Fruit fly (Drosophila melanogaster) whole organism, embryonic: Measurements from ENCODE around the gene scrib.
A peak's percentile ranks its signal among the peaks of the same experiment; 100 is the strongest.

Experiments
- B-H1 ChIP-seq: fragments of 200-800 bp; sonication (Bioruptor generic); IDR thresholded peaks from 3 replicates; pipeline ENCODE4 v1.3.6; 2022; ENCODE audit warnings: missing biosample characterization, missing genetic modification characterization
- B-H2 ChIP-seq: fragments of 200-800 bp; sonication (Bioruptor generic); optimal IDR thresholded peaks from 2 replicates; lab custom pipeline; 2018; ENCODE audit warnings: missing biosample characterization, mild to moderate bottlenecking, missing genetic modification characterization
- CG10565 ChIP-seq: fragments of 200-800 bp; sonication (Bioruptor generic); optimal IDR thresholded peaks from 3 replicates; lab custom pipeline; 2016; ENCODE audit warnings: missing biosample characterization, mild to moderate bottlenecking, missing genetic modification characterization
- CG11504 ChIP-seq: fragments of 200-800 bp; sonication (Bioruptor generic); optimal IDR thresholded peaks from 3 replicates; lab custom pipeline; 2019; ENCODE audit warnings: missing biosample characterization, mild to moderate bottlenecking, missing genetic modification characterization, moderate library complexity
- CG12104 ChIP-seq: fragments of 200-800 bp; sonication (Bioruptor generic); optimal IDR thresholded peaks from 3 replicates; lab custom pipeline; 2016; ENCODE audit warnings: missing biosample characterization, missing genetic modification characterization
- CG12391 ChIP-seq: fragments of 200-800 bp; sonication (Bioruptor generic); optimal IDR thresholded peaks from 3 replicates; lab custom pipeline; 2018; ENCODE audit warnings: missing biosample characterization, mild to moderate bottlenecking, missing genetic modification characterization, moderate library complexity
- CG13123 ChIP-seq: fragments of 200-800 bp; sonication (Bioruptor generic); optimal IDR thresholded peaks from 2 replicates; lab custom pipeline; 2016; ENCODE audit warnings: missing biosample characterization, missing genetic modification characterization
- CG14050 ChIP-seq: fragments of 200-800 bp; sonication (Bioruptor generic); IDR thresholded peaks from 3 replicates; pipeline ENCODE4 v1.3.6; 2022; ENCODE audit warnings: missing biosample characterization, missing genetic modification characterization
- CG14667 ChIP-seq: fragments of 200-800 bp; sonication (Bioruptor generic); IDR thresholded peaks from 2 replicates; pipeline ENCODE4 v1.3.6; 2022; ENCODE audit warnings: missing biosample characterization, missing genetic modification characterization
- CG14710 ChIP-seq: fragments of 200-800 bp; sonication (Bioruptor generic); optimal IDR thresholded peaks from 3 replicates; lab custom pipeline; 2019; ENCODE audit warnings: missing biosample characterization, mild to moderate bottlenecking, missing genetic modification characterization, moderate library complexity
- CG17186 ChIP-seq: fragments of 200-800 bp; sonication (Bioruptor generic); optimal IDR thresholded peaks from 3 replicates; lab custom pipeline; 2017; ENCODE audit warnings: missing biosample characterization, missing genetic modification reagents, missing genetic modification characterization
- CG18262 ChIP-seq: fragments of 200-800 bp; optimal IDR thresholded peaks from 3 replicates; lab custom pipeline; 2019; ENCODE audit warnings: missing biosample characterization, mild to moderate bottlenecking, missing genetic modification characterization, moderate library complexity
- CG18599 ChIP-seq: fragments of 200-800 bp; sonication (Bioruptor generic); optimal IDR thresholded peaks from 3 replicates; lab custom pipeline; 2017; ENCODE audit warnings: missing biosample characterization, missing genetic modification characterization, mild to moderate bottlenecking, moderate library complexity, missing genetic modification reagents
- CG18764 ChIP-seq: fragments of 200-800 bp; sonication (Bioruptor generic); optimal IDR thresholded peaks from 3 replicates; lab custom pipeline; 2016; ENCODE audit warnings: missing biosample characterization, missing genetic modification characterization
- CG30020 ChIP-seq: fragments of 200-800 bp; optimal IDR thresholded peaks from 2 replicates; lab custom pipeline; 2019; ENCODE audit warnings: missing biosample characterization, mild to moderate bottlenecking, missing genetic modification characterization, moderate library complexity
- CG31224 ChIP-seq: fragments of 200-800 bp; sonication (Bioruptor generic); IDR thresholded peaks from 2 replicates; pipeline ENCODE4 v1.3.6; 2022; ENCODE audit warnings: missing biosample characterization, missing genetic modification characterization
- CG31441 ChIP-seq: fragments of 200-800 bp; sonication (Bioruptor generic); IDR thresholded peaks from 2 replicates; pipeline ENCODE4 v1.3.6; 2022; ENCODE audit warnings: missing biosample characterization, missing genetic modification characterization
- CG3847 ChIP-seq: fragments of 200-800 bp; sonication (Bioruptor generic); IDR thresholded peaks from 2 replicates; pipeline ENCODE4 v1.3.6; 2022; ENCODE audit warnings: missing biosample characterization, missing genetic modification characterization
- CG4328 ChIP-seq: fragments of 200-800 bp; sonication (Bioruptor generic); optimal IDR thresholded peaks from 3 replicates; lab custom pipeline; 2017; ENCODE audit warnings: missing biosample characterization, missing genetic modification reagents, missing genetic modification characterization
- CG4854 ChIP-seq: fragments of 200-800 bp; sonication (Bioruptor generic); optimal IDR thresholded peaks from 2 replicates; lab custom pipeline; 2016; ENCODE audit warnings: missing biosample characterization, missing genetic modification characterization, inconsistent platforms
- CG6654 ChIP-seq: fragments of 200-800 bp; sonication (Bioruptor generic); optimal IDR thresholded peaks from 2 replicates; lab custom pipeline; 2017; ENCODE audit warnings: missing biosample characterization, mild to moderate bottlenecking, missing genetic modification characterization
- CG7745 ChIP-seq: fragments of 200-800 bp; sonication (Bioruptor generic); optimal IDR thresholded peaks from 2 replicates; lab custom pipeline; 2018; ENCODE audit warnings: missing biosample characterization, mild to moderate bottlenecking, missing genetic modification characterization, moderate library complexity
- CG7928 ChIP-seq: fragments of 200-800 bp; sonication (Bioruptor generic); optimal IDR thresholded peaks from 2 replicates; lab custom pipeline; 2017; ENCODE audit warnings: missing biosample characterization, mild to moderate bottlenecking, missing genetic modification characterization
- CG8281 ChIP-seq: fragments of 200-800 bp; sonication (Bioruptor generic); optimal IDR thresholded peaks from 2 replicates; lab custom pipeline; 2018; ENCODE audit warnings: missing biosample characterization, mild to moderate bottlenecking, missing genetic modification characterization, moderate library complexity
- Chrac-16 ChIP-seq: fragments of 200-800 bp; sonication (Bioruptor generic); optimal IDR thresholded peaks from 3 replicates; lab custom pipeline; 2016; ENCODE audit warnings: missing biosample characterization, missing genetic modification characterization
- HLH3B ChIP-seq: fragments of 200-800 bp; sonication (Bioruptor generic); IDR thresholded peaks from 2 replicates; pipeline ENCODE4 v1.3.6; 2022; ENCODE audit warnings: missing biosample characterization, missing genetic modification characterization
- Pdp1 ChIP-seq, 2 experiments: fragments of 200-800 bp; sonication (Bioruptor generic); optimal IDR thresholded peaks; 3 replicates each; lab custom pipeline; 2016; ENCODE audit warnings: missing biosample characterization in 2 of 2, missing genetic modification characterization in 2 of 2, mild to moderate bottlenecking in 1 of 2, moderate library complexity in 1 of 2
- Usf ChIP-seq: fragments of 200-800 bp; sonication (Bioruptor generic); optimal IDR thresholded peaks from 2 replicates; lab custom pipeline; 2017; ENCODE audit warnings: missing genotype, missing biosample characterization, missing genetic modification characterization
- abd-A ChIP-seq: fragments of 200-800 bp; sonication (Bioruptor generic); optimal IDR thresholded peaks from 3 replicates; lab custom pipeline; 2019; ENCODE audit warnings: missing biosample characterization, mild to moderate bottlenecking, missing genetic modification characterization, moderate library complexity
- ash1 ChIP-seq: fragments of 200-800 bp; sonication (Bioruptor generic); optimal IDR thresholded peaks from 2 replicates; lab custom pipeline; 2018; ENCODE audit warnings: missing biosample characterization, mild to moderate bottlenecking, missing genetic modification characterization
- bsh ChIP-seq, 2 experiments: fragments of 200-800 bp; sonication (Bioruptor generic); optimal IDR thresholded peaks; 2 replicates each; lab custom pipeline; 2017 to 2018; ENCODE audit warnings: mild to moderate bottlenecking in 2 of 2, missing biosample characterization in 2 of 2, missing genetic modification characterization in 2 of 2, moderate library complexity in 1 of 2
- caup ChIP-seq: fragments of 200-800 bp; sonication (Bioruptor generic); optimal IDR thresholded peaks from 3 replicates; lab custom pipeline; 2017; ENCODE audit warnings: missing biosample characterization, mild to moderate bottlenecking, missing genetic modification characterization, moderate library complexity; ENCODE audit not compliant: severe bottlenecking
- crol ChIP-seq: fragments of 200-800 bp; sonication (Bioruptor generic); IDR thresholded peaks from 2 replicates; pipeline ENCODE4 v1.3.6; 2022; ENCODE audit warnings: missing biosample characterization, missing genetic modification characterization
- dmrt11E ChIP-seq: fragments of 200-800 bp; sonication (Bioruptor generic); optimal IDR thresholded peaks from 3 replicates; lab custom pipeline; 2018; ENCODE audit warnings: missing biosample characterization, mild to moderate bottlenecking, missing genetic modification characterization, moderate library complexity
- esg ChIP-seq: fragments of 200-800 bp; sonication (Bioruptor generic); conservative IDR thresholded peaks from 2 replicates; pipeline ENCODE4 v1.3.6; 2022; ENCODE audit warnings: missing biosample characterization, missing genetic modification characterization
- ham ChIP-seq: fragments of 200-800 bp; sonication (Bioruptor generic); IDR thresholded peaks from 2 replicates; pipeline ENCODE4 v1.3.6; 2022; ENCODE audit warnings: missing biosample characterization, missing genetic modification characterization
- lov ChIP-seq, 2 experiments: fragments of 200-800 bp in 1 of 2; fragments of >200 bp in 1 of 2; sonication (Bioruptor generic) in 1 of 2; IDR thresholded peaks in 1 of 2; optimal IDR thresholded peaks in 1 of 2; 2 replicates in 1 of 2; 3 replicates in 1 of 2; pipeline versions ENCODE4 v1.3.6 to Lab custom; 2017 to 2022; ENCODE audit warnings: missing biosample characterization in 1 of 2, missing genetic modification characterization in 1 of 2
- luna ChIP-seq: fragments of 200-800 bp; sonication (Bioruptor generic); optimal IDR thresholded peaks from 2 replicates; lab custom pipeline; 2016; ENCODE audit warnings: missing biosample characterization, missing genetic modification characterization
- pita ChIP-seq: fragments of 200-800 bp; sonication (Bioruptor generic); optimal IDR thresholded peaks from 2 replicates; lab custom pipeline; 2017; ENCODE audit warnings: missing biosample characterization, mild to moderate bottlenecking, missing genetic modification characterization
- salm ChIP-seq: fragments of 200-800 bp; sonication (Bioruptor generic); optimal IDR thresholded peaks from 2 replicates; lab custom pipeline; 2018; ENCODE audit warnings: missing biosample characterization, mild to moderate bottlenecking, missing genetic modification characterization
- sens ChIP-seq: fragments of 200-800 bp; sonication (Bioruptor generic); peaks from one replicate; lab custom pipeline; 2016; ENCODE audit warnings: missing biosample characterization, missing genetic modification characterization
- slp2 ChIP-seq: fragments of 200-800 bp; sonication (Bioruptor generic); optimal IDR thresholded peaks from 2 replicates; lab custom pipeline; 2016; ENCODE audit warnings: missing biosample characterization, missing genetic modification characterization
- stwl ChIP-seq: fragments of 200-800 bp; sonication (Bioruptor generic); optimal IDR thresholded peaks from 3 replicates; lab custom pipeline; 2018; ENCODE audit warnings: missing biosample characterization, mild to moderate bottlenecking, missing genetic modification characterization, moderate library complexity
- tio ChIP-seq: fragments of 200-800 bp; sonication (Bioruptor generic); optimal IDR thresholded peaks from 2 replicates; lab custom pipeline; 2017; ENCODE audit warnings: missing biosample characterization, missing genetic modification characterization, inconsistent platforms
- trem ChIP-seq: fragments of 200-800 bp; optimal IDR thresholded peaks from 3 replicates; lab custom pipeline; 2019; ENCODE audit warnings: missing biosample characterization, mild to moderate bottlenecking, missing genetic modification characterization, moderate library complexity
- unc-4 ChIP-seq: fragments of 200-800 bp; sonication (Bioruptor generic); IDR thresholded peaks from 2 replicates; pipeline ENCODE4 v1.3.6; 2022; ENCODE audit warnings: missing biosample characterization, missing genetic modification characterization; ENCODE audit not compliant: partially characterized antibody
- zen2 ChIP-seq: fragments of 200-800 bp; sonication (Bioruptor generic); IDR thresholded peaks from 3 replicates; pipeline ENCODE4 v1.3.6; 2022; ENCODE audit warnings: missing biosample characterization, missing genetic modification characterization; ENCODE audit not compliant: partially characterized antibody

The scrib gene

DNA sequence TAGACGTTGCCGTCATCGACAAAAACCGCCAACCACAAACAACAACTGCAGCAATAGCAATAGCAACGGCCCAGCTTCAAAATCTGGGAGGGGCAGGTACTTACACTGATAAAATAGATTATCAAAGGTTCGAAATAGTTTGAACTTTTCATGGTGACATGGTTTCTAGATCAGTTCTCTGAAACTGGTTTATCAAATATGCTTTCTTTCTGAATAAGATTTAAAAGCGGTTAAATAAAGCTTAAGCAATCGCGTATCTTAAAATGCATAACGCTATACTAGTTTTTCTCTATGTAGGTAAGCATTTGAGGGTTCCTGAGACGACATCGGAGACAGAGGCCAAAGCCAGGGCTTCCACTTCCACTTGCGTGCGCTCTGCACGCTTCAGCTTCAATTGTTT, 35.8 kb upstream of the scrib start (continued):
- TF ChIP-seq zen2 (GFP tag; lab: Robert Waterston, UW) (no peak), CG31441 (GFP tag; lab: Robert Waterston, UW) (no peak), CG11504 (tag; lab: Kevin White, UChicago) (peak; percentile 19), CG14050 (no peak), CG7928 (GFP tag; lab: Kevin White, UChicago) (no peak), bsh (GFP tag; optimal IDR thresholded peaks at IDR 0.05; lab: Kevin White, UChicago) (peak in 1 of 2 experiments; percentile 27), Chrac-16 (no peak), tio (no peak), sens (peak; percentile 45), CG14667 (GFP tag; lab: Robert Waterston, UW) (no peak)

DNA sequence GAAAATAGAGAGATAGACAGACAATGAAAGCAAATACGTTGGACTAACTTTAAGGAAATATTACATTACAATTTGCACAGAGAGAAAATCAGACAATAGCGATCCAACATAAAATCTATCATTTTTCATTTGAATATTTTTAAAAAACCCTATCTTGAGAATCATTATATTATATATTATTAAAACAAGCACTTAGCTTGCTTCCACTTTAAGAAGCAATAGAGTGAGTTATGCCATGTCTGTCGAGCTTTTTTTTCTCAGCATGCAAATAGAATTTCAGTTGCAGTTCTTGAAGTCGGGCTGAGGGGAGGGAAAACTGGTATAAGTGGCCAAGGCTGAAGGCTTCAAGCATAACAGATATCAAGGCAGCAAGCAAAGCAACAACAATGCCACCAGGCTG, 34.1 kb upstream of the scrib start:
- TF ChIP-seq HLH3B (GFP tag; lab: Robert Waterston, UW) (no peak), CG18599 (GFP tag; lab: Kevin White, UChicago) (no peak), CG18764 (GFP tag; lab: Kevin White, UChicago) (no peak), bsh (GFP tag; optimal IDR thresholded peaks at IDR 0.05; lab: Kevin White, UChicago) (peak in 1 of 2 experiments; percentile 46), CG7745 (no peak), CG30020 (no peak)

DNA sequence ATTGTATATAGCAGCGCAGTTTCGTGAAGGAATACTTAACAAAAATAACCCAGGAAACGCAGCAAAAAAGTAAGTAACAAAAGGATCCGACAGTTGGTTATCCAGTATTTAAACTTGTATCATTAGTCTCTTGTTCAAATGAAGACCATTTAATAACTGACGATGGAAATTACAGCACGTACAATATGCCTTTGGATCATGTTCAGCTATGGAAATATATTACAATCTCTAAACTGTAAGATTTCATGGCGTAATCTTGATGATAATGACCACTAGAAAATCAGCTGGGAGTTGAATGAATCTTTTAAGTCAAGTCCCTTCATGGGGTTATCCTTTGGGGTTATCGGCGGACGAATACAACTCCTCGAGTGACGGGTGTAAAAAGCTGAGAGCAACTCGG, 33.2 kb upstream of the scrib start:
- TF ChIP-seq CG10565 (no peak), trem (tag; lab: Kevin White, UChicago) (no peak), CG3847 (GFP tag; lab: Robert Waterston, UW) (no peak), CG18262 (tag; lab: Kevin White, UChicago) (no peak), salm (no peak), CG31224 (GFP tag; lab: Robert Waterston, UW) (no peak), stwl (tag; lab: Kevin White, UChicago) (no peak), CG6654 (GFP tag; lab: Kevin White, UChicago) (no peak), luna (GFP tag; lab: Kevin White, UChicago) (no peak), dmrt11E (tag; lab: Kevin White, UChicago) (no peak)

DNA sequence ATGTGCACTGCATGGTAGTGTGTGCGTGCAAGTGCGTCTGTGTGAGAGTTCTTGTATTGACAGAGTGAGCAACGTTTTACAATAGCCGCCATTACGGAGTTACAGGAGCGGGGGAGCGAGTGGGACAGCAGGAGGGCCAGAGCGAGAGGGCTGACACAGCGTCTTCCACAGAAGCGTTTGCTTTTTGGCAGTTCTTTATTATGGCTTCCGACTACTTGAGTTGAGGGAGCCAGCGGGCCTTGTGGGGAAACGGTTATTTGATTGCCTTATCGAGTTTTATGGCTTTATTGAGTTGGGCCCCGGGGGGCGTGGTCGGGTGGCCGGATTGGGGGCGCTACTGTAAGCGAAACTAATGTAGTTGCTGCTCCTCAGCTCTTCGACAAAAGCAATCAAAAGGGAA, 32.8 kb upstream of the scrib start:
- no peak for TF ChIP-seq CG17186 (GFP tag; lab: Kevin White, UChicago)
- no peak for TF ChIP-seq CG14710 (tag; lab: Kevin White, UChicago)
- no peak for TF ChIP-seq ham (GFP tag; lab: Robert Waterston, UW)
- no peak for TF ChIP-seq ash1 (GFP tag; lab: Kevin White, UChicago)
- no peak for TF ChIP-seq CG4854 (GFP tag; lab: Kevin White, UChicago)
- TF ChIP-seq esg = no peak
- TF ChIP-seq CG4328 (GFP tag; lab: Kevin White, UChicago) = no peak
- peak; percentile 57 for TF ChIP-seq crol (GFP tag; lab: Robert Waterston, UW)
- TF ChIP-seq pita (GFP tag; lab: Kevin White, UChicago) = no peak
- no peak for TF ChIP-seq lov (optimal IDR thresholded peaks at IDR 0.05; lab: Kevin White, UChicago)
- TF ChIP-seq lov (GFP tag; IDR thresholded peaks at IDR 0.05; lab: Robert Waterston, UW) = no peak
- no peak for TF ChIP-seq CG12104 (GFP tag; lab: Kevin White, UChicago)
- no peak for TF ChIP-seq slp2 (GFP tag; lab: Kevin White, UChicago)
- no peak for TF ChIP-seq B-H1 (GFP tag; lab: Robert Waterston, UW)
- TF ChIP-seq CG8281 = peak; percentile 30
- no peak for TF ChIP-seq unc-4 (GFP tag; lab: Robert Waterston, UW)
- no peak for TF ChIP-seq CG13123 (GFP tag; lab: Kevin White, UChicago)
- no peak for TF ChIP-seq CG12391
- TF ChIP-seq abd-A = peak; percentile 72
- TF ChIP-seq CG10565 = no peak
- no peak for TF ChIP-seq Usf (GFP tag; lab: Kevin White, UChicago)
- no peak for TF ChIP-seq Pdp1 (GFP tag; optimal IDR thresholded peaks at IDR 0.05; lab: Kevin White, UChicago)
- TF ChIP-seq caup (GFP tag; lab: Kevin White, UChicago) = no peak
- no peak for TF ChIP-seq B-H2 (GFP tag; lab: Kevin White, UChicago)
